Fruit fly (Drosophila melanogaster) whole organism, embryonic: Measurements from ENCODE around the gene cnir.

Source experiments
- B-H1 ChIP-seq: fragments of 200-800 bp; sonication (Bioruptor generic); IDR thresholded peaks from 3 replicates; pipeline ENCODE4 v1.3.6; 2022; ENCODE audit warnings: missing biosample characterization, missing genetic modification characterization
- Bgb ChIP-seq: fragments of 200-800 bp; sonication (Bioruptor generic); IDR thresholded peaks from 2 replicates; pipeline ENCODE4 v1.3.6; 2022; ENCODE audit warnings: missing biosample characterization, missing genetic modification characterization; ENCODE audit not compliant: partially characterized antibody
- BtbVII ChIP-seq: fragments of 200-800 bp; sonication (Bioruptor generic); optimal IDR thresholded peaks from 3 replicates; lab custom pipeline; 2017; ENCODE audit warnings: missing biosample characterization, mild to moderate bottlenecking, missing genetic modification characterization
- CG11560 ChIP-seq: fragments of 200-800 bp; sonication (Bioruptor generic); IDR thresholded peaks from 3 replicates; pipeline ENCODE4 v1.3.6; 2022; ENCODE audit warnings: missing biosample characterization, missing genetic modification characterization
- CG13424 ChIP-seq: fragments of 200-800 bp; sonication (Bioruptor generic); optimal IDR thresholded peaks from 2 replicates; lab custom pipeline; 2019; ENCODE audit warnings: missing biosample characterization, mild to moderate bottlenecking, missing genetic modification characterization, moderate library complexity
- CG13624 ChIP-seq: fragments of 200-800 bp; sonication (Bioruptor generic); optimal IDR thresholded peaks from 2 replicates; lab custom pipeline; 2016; ENCODE audit warnings: missing biosample characterization, missing genetic modification characterization
- CG14050 ChIP-seq: fragments of 200-800 bp; sonication (Bioruptor generic); IDR thresholded peaks from 3 replicates; pipeline ENCODE4 v1.3.6; 2022; ENCODE audit warnings: missing biosample characterization, missing genetic modification characterization
- CG1529 ChIP-seq: fragments of 200-800 bp; sonication (Bioruptor generic); optimal IDR thresholded peaks from 3 replicates; lab custom pipeline; 2018; ENCODE audit warnings: missing biosample characterization, missing genetic modification characterization
- CG16813 ChIP-seq: fragments of 200-800 bp; sonication (Bioruptor generic); IDR thresholded peaks from 3 replicates; pipeline ENCODE4 v1.3.6; 2022; ENCODE audit warnings: missing biosample characterization, missing genetic modification characterization; ENCODE audit not compliant: partially characterized antibody
- CG17912 ChIP-seq: fragments of 200-800 bp; sonication (Bioruptor generic); optimal IDR thresholded peaks from 2 replicates; lab custom pipeline; 2018; ENCODE audit warnings: missing biosample characterization, mild to moderate bottlenecking, missing genetic modification characterization
- CG1792 ChIP-seq: fragments of 200-800 bp; sonication (Bioruptor generic); optimal IDR thresholded peaks from 2 replicates; lab custom pipeline; 2016; ENCODE audit warnings: missing biosample characterization, missing genetic modification characterization
- CG2116 ChIP-seq: fragments of 200-800 bp; sonication (Bioruptor generic); optimal IDR thresholded peaks from 3 replicates; lab custom pipeline; 2018; ENCODE audit warnings: missing biosample characterization, mild to moderate bottlenecking, missing genetic modification characterization
- CG2120 ChIP-seq: fragments of 200-800 bp; sonication (Bioruptor generic); optimal IDR thresholded peaks from 3 replicates; lab custom pipeline; 2016; ENCODE audit warnings: missing biosample characterization, missing genetic modification characterization
- CG32772 ChIP-seq: fragments of 200-800 bp; sonication (Bioruptor generic); IDR thresholded peaks from 2 replicates; pipeline ENCODE4 v1.3.6; 2022; ENCODE audit warnings: missing biosample characterization, missing genetic modification characterization
- CG4820 ChIP-seq: fragments of 200-800 bp; sonication (Bioruptor generic); optimal IDR thresholded peaks from 3 replicates; lab custom pipeline; 2016; ENCODE audit warnings: missing biosample characterization, missing genetic modification characterization
- CG6689 ChIP-seq: fragments of 200-800 bp; sonication (Bioruptor generic); IDR thresholded peaks from 2 replicates; pipeline ENCODE4 v1.3.6; 2022; ENCODE audit warnings: missing biosample characterization, missing genetic modification characterization
- CG6854 ChIP-seq: fragments of 200-800 bp; sonication (Bioruptor generic); optimal IDR thresholded peaks from 3 replicates; lab custom pipeline; 2017; ENCODE audit warnings: missing biosample characterization, mild to moderate bottlenecking, missing genetic modification characterization
- CG7357 ChIP-seq: fragments of 200-800 bp; sonication (Bioruptor generic); IDR thresholded peaks from 3 replicates; pipeline ENCODE4 v1.3.6; 2022; ENCODE audit warnings: missing biosample characterization, missing genetic modification characterization
- CG9609 ChIP-seq: fragments of 200-800 bp; sonication (Bioruptor generic); optimal IDR thresholded peaks from 3 replicates; lab custom pipeline; 2016; ENCODE audit warnings: missing biosample characterization, missing genetic modification characterization
- Chrac-16 ChIP-seq: fragments of 200-800 bp; sonication (Bioruptor generic); optimal IDR thresholded peaks from 3 replicates; lab custom pipeline; 2016; ENCODE audit warnings: missing biosample characterization, missing genetic modification characterization
- Dad ChIP-seq: fragments of 200-800 bp; sonication (Bioruptor generic); optimal IDR thresholded peaks from 3 replicates; lab custom pipeline; 2016; ENCODE audit warnings: missing biosample characterization, missing genetic modification characterization
- Dll ChIP-seq: fragments of 200-800 bp; sonication (Bioruptor generic); IDR thresholded peaks from 4 replicates; pipeline ENCODE4 v1.3.6; 2022; ENCODE audit warnings: missing biosample characterization, missing genetic modification characterization; ENCODE audit not compliant: partially characterized antibody
- Eip74EF ChIP-seq, 2 experiments: fragments of 200-800 bp in 1 of 2; fragments of >200 bp in 1 of 2; sonication (Bioruptor generic) in 1 of 2; optimal IDR thresholded peaks; 2 replicates each; lab custom pipeline; 2017 to 2019; ENCODE audit warnings: missing biosample characterization in 2 of 2, missing genetic modification characterization in 2 of 2, mild to moderate bottlenecking in 1 of 2, moderate library complexity in 1 of 2
- Fer3 ChIP-seq: fragments of 200-800 bp; sonication (Bioruptor generic); optimal IDR thresholded peaks from 2 replicates; lab custom pipeline; 2018; ENCODE audit warnings: missing biosample characterization, mild to moderate bottlenecking, missing genetic modification characterization, moderate library complexity
- H2.0 ChIP-seq: fragments of 200-800 bp; sonication (Bioruptor generic); IDR thresholded peaks from 2 replicates; pipeline ENCODE4 v1.3.6; 2022; ENCODE audit warnings: missing biosample characterization, missing genetic modification characterization
- HHEX ChIP-seq: fragments of 200-800 bp; sonication (Bioruptor generic); optimal IDR thresholded peaks from 3 replicates; lab custom pipeline; 2017; ENCODE audit warnings: missing biosample characterization, mild to moderate bottlenecking, missing genetic modification characterization, missing genetic modification reagents
- HmgD ChIP-seq: fragments of 200-800 bp; sonication (Bioruptor generic); optimal IDR thresholded peaks from 3 replicates; lab custom pipeline; 2016; ENCODE audit warnings: missing biosample characterization, missing genetic modification characterization
- MBD-R2 ChIP-seq: fragments of 200-800 bp; sonication (Bioruptor generic); IDR thresholded peaks from 2 replicates; pipeline ENCODE4 v1.3.6; 2022; ENCODE audit warnings: missing biosample characterization, missing genetic modification characterization
- Myb ChIP-seq: fragments of 200-800 bp; sonication (Bioruptor generic); optimal IDR thresholded peaks from 2 replicates; lab custom pipeline; 2016; ENCODE audit warnings: missing biosample characterization, missing genetic modification characterization
- NC2β ChIP-seq: fragments of 200-800 bp; sonication (Bioruptor generic); optimal IDR thresholded peaks from 2 replicates; lab custom pipeline; 2016; ENCODE audit warnings: missing biosample characterization, missing genetic modification characterization
- Ravus ChIP-seq: fragments of 200-800 bp; sonication (Bioruptor generic); IDR thresholded peaks from 2 replicates; pipeline ENCODE4 v1.3.6; 2022; ENCODE audit warnings: missing biosample characterization, missing genetic modification characterization
- Spps ChIP-seq: fragments of 200-800 bp; sonication (Bioruptor generic); optimal IDR thresholded peaks from 2 replicates; lab custom pipeline; 2018; ENCODE audit warnings: missing biosample characterization, mild to moderate bottlenecking, missing genetic modification characterization
- Ssrp ChIP-seq: fragments of 200-800 bp; sonication (Bioruptor generic); optimal IDR thresholded peaks from 2 replicates; lab custom pipeline; 2018; ENCODE audit warnings: missing biosample characterization, mild to moderate bottlenecking, missing genetic modification characterization, moderate library complexity
- Vsx1 ChIP-seq: fragments of 200-800 bp; sonication (Bioruptor generic); optimal IDR thresholded peaks from 2 replicates; lab custom pipeline; 2017; ENCODE audit warnings: missing biosample characterization, mild to moderate bottlenecking, missing genetic modification characterization, missing genetic modification reagents
- dimm ChIP-seq: fragments of 200-800 bp; sonication (Bioruptor generic); IDR thresholded peaks from 2 replicates; pipeline ENCODE4 v1.3.6; 2022; ENCODE audit warnings: missing biosample characterization, missing genetic modification characterization
- eve ChIP-seq, 2 experiments: fragments of >200 bp; optimal IDR thresholded peaks; 2 replicates each; lab custom pipeline; 2017; ENCODE audit warnings: missing biosample characterization in 2 of 2, missing genetic modification characterization in 2 of 2
- fd102C ChIP-seq: fragments of 200-800 bp; sonication (Bioruptor generic); optimal IDR thresholded peaks from 2 replicates; lab custom pipeline; 2018; ENCODE audit warnings: missing biosample characterization, mild to moderate bottlenecking, missing genetic modification characterization, moderate library complexity
- grau ChIP-seq: fragments of 200-800 bp; optimal IDR thresholded peaks from 3 replicates; lab custom pipeline; 2019; ENCODE audit warnings: missing biosample characterization, mild to moderate bottlenecking, missing genetic modification characterization, moderate library complexity
- jigr1 ChIP-seq: fragments of 200-800 bp; sonication (Bioruptor generic); IDR thresholded peaks from 3 replicates; pipeline ENCODE4 v1.3.6; 2022; ENCODE audit warnings: missing biosample characterization, missing genetic modification characterization
- knrl ChIP-seq: fragments of 200-800 bp; sonication (Bioruptor generic); IDR thresholded peaks from 3 replicates; pipeline ENCODE4 v1.3.6; 2022; ENCODE audit warnings: missing biosample characterization, missing genetic modification characterization; ENCODE audit not compliant: partially characterized antibody
- nerfin-2 ChIP-seq: fragments of 200-800 bp; sonication (Bioruptor generic); IDR thresholded peaks from 2 replicates; pipeline ENCODE4 v1.3.6; 2022; ENCODE audit warnings: missing biosample characterization, missing genetic modification characterization; ENCODE audit not compliant: partially characterized antibody
- peb ChIP-seq: fragments of 200-800 bp; sonication (Bioruptor generic); IDR thresholded peaks from 2 replicates; pipeline ENCODE4 v1.3.6; 2022; ENCODE audit warnings: missing biosample characterization, missing genetic modification characterization
- pita ChIP-seq: fragments of 200-800 bp; sonication (Bioruptor generic); optimal IDR thresholded peaks from 2 replicates; lab custom pipeline; 2017; ENCODE audit warnings: missing biosample characterization, mild to moderate bottlenecking, missing genetic modification characterization
- pnt ChIP-seq: fragments of 200-800 bp; sonication (Bioruptor generic); optimal IDR thresholded peaks from 3 replicates; lab custom pipeline; 2016; ENCODE audit warnings: missing biosample characterization, missing genetic modification characterization
- ro ChIP-seq: fragments of 200-800 bp; sonication (Bioruptor generic); IDR thresholded peaks from 2 replicates; pipeline ENCODE4 v1.3.6; 2022; ENCODE audit warnings: missing biosample characterization, missing genetic modification characterization
- sug ChIP-seq: fragments of 200-800 bp; optimal IDR thresholded peaks from 2 replicates; lab custom pipeline; 2019; ENCODE audit warnings: missing biosample characterization, mild to moderate bottlenecking, missing genetic modification characterization, moderate library complexity
- tap ChIP-seq: fragments of 200-800 bp; optimal IDR thresholded peaks from 3 replicates; lab custom pipeline; 2019; ENCODE audit warnings: missing biosample characterization, mild to moderate bottlenecking, missing genetic modification characterization, moderate library complexity
- tup ChIP-seq: fragments of 200-800 bp; sonication (Bioruptor generic); optimal IDR thresholded peaks from 2 replicates; lab custom pipeline; 2016; ENCODE audit warnings: missing biosample characterization, mild to moderate bottlenecking, missing genetic modification characterization, moderate library complexity
- wek ChIP-seq: fragments of 200-800 bp; sonication (Bioruptor generic); optimal IDR thresholded peaks from 3 replicates; lab custom pipeline; 2018; ENCODE audit warnings: missing biosample characterization, mild to moderate bottlenecking, missing genetic modification characterization, moderate library complexity
- yki ChIP-seq: fragments of >200 bp; optimal IDR thresholded peaks from 3 replicates; lab custom pipeline; 2018
- zfh2 ChIP-seq: fragments of 200-800 bp; sonication (Bioruptor generic); optimal IDR thresholded peaks from 2 replicates; lab custom pipeline; 2016; ENCODE audit warnings: missing biosample characterization, missing genetic modification characterization

cnir gene

DNA sequence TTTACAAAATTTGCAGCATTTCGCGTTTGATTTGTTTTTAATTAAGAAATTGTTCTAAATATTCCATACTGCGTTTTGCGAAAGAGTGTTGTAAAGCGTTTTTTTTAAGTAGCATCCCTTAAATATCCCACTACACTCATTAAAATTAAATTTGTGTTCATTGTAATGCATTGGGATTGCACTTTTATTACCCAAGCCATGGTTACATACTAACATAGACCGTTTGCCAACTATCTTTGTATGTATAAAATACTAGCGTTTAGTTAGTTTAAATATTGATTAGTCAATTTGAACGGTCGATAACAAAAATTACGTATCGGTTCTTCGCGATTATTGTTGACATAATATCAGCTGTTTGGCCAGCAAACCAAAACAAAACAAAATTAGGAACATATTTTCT is at the start of gene cnir, which contains the start of gene CG17221 (continued):
- 0 out of 2 replicates have a peak, but pooled peaks have one; percentile 27 for TF ChIP-seq nerfin-2 (GFP tag; lab: Robert Waterston, UW)
- peak; percentile 92 for TF ChIP-seq CG2116 (GFP tag; lab: Kevin White, UChicago)
- TF ChIP-seq CG2120 (GFP tag; lab: Kevin White, UChicago) = peak; percentile 87
- TF ChIP-seq CG1529 (GFP tag; lab: Kevin White, UChicago) = no peak
- TF ChIP-seq Dll (GFP tag; lab: Robert Waterston, UW) = peak; percentile 72
- peak; percentile 1 for TF ChIP-seq CG17912 (GFP tag; lab: Kevin White, UChicago)
- TF ChIP-seq HHEX (GFP tag; lab: Kevin White, UChicago) = peak; percentile 74
- TF ChIP-seq Vsx1 (GFP tag; lab: Kevin White, UChicago) = no peak
- TF ChIP-seq fd102C (GFP tag; lab: Kevin White, UChicago) = no peak
- TF ChIP-seq CG16813 (GFP tag; lab: Robert Waterston, UW) = no peak
- no peak for TF ChIP-seq HmgD (GFP tag; lab: Kevin White, UChicago)
- peak; percentile 78 for TF ChIP-seq sug (tag; lab: Kevin White, UChicago)
- peak in 1 of 2 experiments; percentile 12 for TF ChIP-seq Eip74EF (GFP tag; optimal IDR thresholded peaks at IDR 0.05; lab: Kevin White, UChicago)
- TF ChIP-seq Fer3 (tag; lab: Kevin White, UChicago) = peak; percentile 66
- no peak for TF ChIP-seq CG11560 (tag; lab: Robert Waterston, UW)
- TF ChIP-seq CG9609 = peak; percentile 61
- peak; percentile 62 for TF ChIP-seq CG4820
- TF ChIP-seq ro = no peak
- peak; percentile 65 for TF ChIP-seq MBD-R2
- peak; percentile 32 for TF ChIP-seq BtbVII (GFP tag; lab: Kevin White, UChicago)
- TF ChIP-seq H2.0 = peak; percentile 43; the same call in 1 of the 2 replicates
- no peak for TF ChIP-seq peb (GFP tag; lab: Robert Waterston, UW)
- TF ChIP-seq CG13624 (GFP tag; lab: Kevin White, UChicago) = peak; percentile 85
- TF ChIP-seq yki = no peak
- peak; percentile 49; the same call in 1 of the 3 replicates for TF ChIP-seq knrl (GFP tag; lab: Robert Waterston, UW)
- TF ChIP-seq zfh2 (GFP tag; lab: Kevin White, UChicago) = peak; percentile 78
- TF ChIP-seq CG13424 = peak; percentile 74
- no peak; the same call in 2 of the 3 replicates for TF ChIP-seq jigr1 (GFP tag; lab: Robert Waterston, UW)
- TF ChIP-seq Bgb (GFP tag; lab: Robert Waterston, UW) = peak; percentile 38; the same call in 1 of the 2 replicates
- no peak for TF ChIP-seq pita (GFP tag; lab: Kevin White, UChicago)
- TF ChIP-seq grau (tag; lab: Kevin White, UChicago) = peak; percentile 67
- no peak for TF ChIP-seq CG32772 (GFP tag; lab: Robert Waterston, UW)
- TF ChIP-seq Ssrp (tag; lab: Kevin White, UChicago) = peak; percentile 37
- no peak for TF ChIP-seq dimm (GFP tag; lab: Robert Waterston, UW)
- TF ChIP-seq B-H1 = no peak
- TF ChIP-seq CG6854 (GFP tag; lab: Kevin White, UChicago) = no peak
- TF ChIP-seq Myb = peak; percentile 93
- TF ChIP-seq tap (tag; lab: Kevin White, UChicago) = peak; percentile 10
- no peak for TF ChIP-seq CG1792 (GFP tag; lab: Kevin White, UChicago)
- TF ChIP-seq NC2β (GFP tag; lab: Kevin White, UChicago) = peak; percentile 74
- peak; percentile 43 for TF ChIP-seq tup (GFP tag; lab: Kevin White, UChicago)
- TF ChIP-seq CG14050 (GFP tag; lab: Robert Waterston, UW) = no peak
- TF ChIP-seq CG6689 (GFP tag; lab: Robert Waterston, UW) = peak; percentile 55
- TF ChIP-seq Chrac-16 (GFP tag; lab: Kevin White, UChicago) = peak; percentile 63
- TF ChIP-seq wek = no peak
- no peak for TF ChIP-seq eve (GFP tag; optimal IDR thresholded peaks at IDR 0.05; lab: Kevin White, UChicago)
- peak; percentile 31 for TF ChIP-seq Spps
- TF ChIP-seq pnt (GFP tag; lab: Kevin White, UChicago) = peak; percentile 41
- no peak for TF ChIP-seq CG7357 (GFP tag; lab: Robert Waterston, UW)
- TF ChIP-seq Ravus (GFP tag; lab: Robert Waterston, UW) = no peak
- peak; percentile 62 for TF ChIP-seq Dad (GFP tag; lab: Kevin White, UChicago)
